Fruit fly (Drosophila melanogaster) Kc167 (cell line): ENCODE measurements around the gene Tim17b1.

Source experiments
- Myc ChIP-seq: fragments of >200 bp; optimal IDR thresholded peaks from 2 replicates; lab custom pipeline; 2017; ENCODE audit warnings: missing external identifiers
- Sin3A ChIP-seq: fragments of >200 bp; optimal IDR thresholded peaks from 2 replicates; lab custom pipeline; 2018; ENCODE audit warnings: missing external identifiers
- h ChIP-seq: fragments of >200 bp; optimal IDR thresholded peaks from 3 replicates; lab custom pipeline; 2018; ENCODE audit warnings: missing external identifiers
- insv ChIP-seq: fragments of >200 bp; optimal IDR thresholded peaks from 3 replicates; lab custom pipeline; 2018; ENCODE audit warnings: missing external identifiers
- psq ChIP-seq: fragments of >200 bp; optimal IDR thresholded peaks from 2 replicates; lab custom pipeline; 2017; ENCODE audit warnings: missing external identifiers

dm6 chr3R:5322182-5322609 lies 22.3 kb downstream of the Tim17b1 start:
- no peak for TF ChIP-seq psq (lab: Kevin White, UChicago)
- no peak for TF ChIP-seq insv (lab: Kevin White, UChicago)
- no peak for TF ChIP-seq h (lab: Kevin White, UChicago)
- no peak for TF ChIP-seq Myc (lab: Kevin White, UChicago)
- TF ChIP-seq Sin3A (lab: Kevin White, UChicago): no peak
